Fruit fly (Drosophila melanogaster): Measurements from ENCODE around the gene Whamy.

Whamy gene

dm6 chr3R:9771519-9771972 is 2.7 kb downstream of the Whamy start, which contains the start of gene CG9471 (continued):
- TF ChIP-seq danr (GFP tag; IDR thresholded peaks at IDR 0.05) (peak; percentile 74), Nf-YA (GFP tag; IDR thresholded peaks at IDR 0.05) (peak; percentile 88), CG12104 (GFP tag; optimal IDR thresholded peaks at IDR 0.05) (peak; percentile 85), CG15601 (tag; optimal IDR thresholded peaks at IDR 0.05) (peak; percentile 87), CG17385 (GFP tag; optimal IDR thresholded peaks at IDR 0.05) (peak; percentile 91), chif (GFP tag; optimal IDR thresholded peaks at IDR 0.05) (peak; percentile 85 to 89), CG6791 (GFP tag; IDR thresholded peaks at IDR 0.05; ENCODE audit: partially characterized antibody) (no peak), CG12236 (GFP tag; optimal IDR thresholded peaks at IDR 0.05) (peak; percentile 81), Camta (GFP tag; optimal IDR thresholded peaks at IDR 0.05) (peak; percentile 87), cg (GFP tag; optimal IDR thresholded peaks at IDR 0.05) (no peak), Six4 (GFP tag; optimal IDR thresholded peaks at IDR 0.05) (peak; percentile 88), Doc3 (GFP tag; IDR thresholded peaks at IDR 0.05; ENCODE audit: partially characterized antibody) (no peak), ems (GFP tag; optimal IDR thresholded peaks at IDR 0.05) (peak; percentile 85), dm (GFP tag; optimal IDR thresholded peaks at IDR 0.05) (peak; percentile 68), ro (GFP tag; IDR thresholded peaks at IDR 0.05) (peak; percentile 74), row (GFP tag; IDR thresholded peaks at IDR 0.05) (peak; percentile 98), nmo (GFP tag; optimal IDR thresholded peaks at IDR 0.05) (peak; percentile 92), so (GFP tag; IDR thresholded peaks at IDR 0.05) (peak; percentile 84), HLH4C (GFP tag; IDR thresholded peaks at IDR 0.05; ENCODE audit: partially characterized antibody) (peak; percentile 32; the same call in 1 of the 3 replicates), pzg (GFP tag; optimal IDR thresholded peaks at IDR 0.05) (peak; percentile 54), CG1792 (GFP tag; optimal IDR thresholded peaks at IDR 0.05) (peak; percentile 83), slbo (GFP tag; IDR thresholded peaks at IDR 0.05) (peak; percentile 96), CG7786 (GFP tag; optimal IDR thresholded peaks at IDR 0.05) (peak; percentile 93), Hand (GFP tag; optimal IDR thresholded peaks at IDR 0.05) (peak; percentile 93), CG17361 (GFP tag; IDR thresholded peaks at IDR 0.05) (peak; percentile 93), CG10209 (GFP tag; optimal IDR thresholded peaks at IDR 0.05) (peak; percentile 90), NC2α (GFP tag; optimal IDR thresholded peaks at IDR 0.05) (peak; percentile 76), CG1647 (GFP tag; optimal IDR thresholded peaks at IDR 0.05) (peak; percentile 85), Fer1 (GFP tag; optimal IDR thresholded peaks at IDR 0.05) (peak; percentile 94), sug (tag; optimal IDR thresholded peaks at IDR 0.05) (peak; percentile 91), unpg (GFP tag; optimal IDR thresholded peaks at IDR 0.05) (peak; percentile 94), corto (GFP tag; optimal IDR thresholded peaks at IDR 0.05) (peak; percentile 86), CG12659 (GFP tag; optimal IDR thresholded peaks at IDR 0.05) (peak; percentile 93), dimm (GFP tag; IDR thresholded peaks at IDR 0.05) (peak; percentile 68; the same call in 1 of the 2 replicates), hb (GFP tag; IDR thresholded peaks at IDR 0.05; ENCODE audit: partially characterized antibody) (no peak), CG18262 (tag; optimal IDR thresholded peaks at IDR 0.05) (peak; percentile 90), CG16779 (GFP tag; IDR thresholded peaks at IDR 0.05) (peak; percentile 90), CG7928 (GFP tag; optimal IDR thresholded peaks at IDR 0.05) (peak; percentile 59), org-1 (GFP tag; optimal IDR thresholded peaks at IDR 0.05) (peak; percentile 82), Sox102F (GFP tag; optimal IDR thresholded peaks at IDR 0.05) (peak; percentile 93), HHEX (GFP tag; optimal IDR thresholded peaks at IDR 0.05) (peak; percentile 93), caup (GFP tag; optimal IDR thresholded peaks at IDR 0.05; ENCODE audit: severe bottlenecking) (peak; percentile 87), Hr78 (GFP tag; optimal IDR thresholded peaks at IDR 0.05) (peak in 1 of 2 experiments; percentile 73), Jarid2 (GFP tag; optimal IDR thresholded peaks at IDR 0.05) (peak; percentile 62), rib (GFP tag; IDR thresholded peaks at IDR 0.05) (peak; percentile 81), zfh2 (GFP tag; optimal IDR thresholded peaks at IDR 0.05) (peak; percentile 85), E2f1 (GFP tag; IDR thresholded peaks at IDR 0.05) (peak; percentile 91), gcm2 (GFP tag; optimal IDR thresholded peaks at IDR 0.05) (peak; percentile 76), kay (GFP tag; optimal IDR thresholded peaks at IDR 0.05) (peak; percentile 80), CG10565 (GFP tag; optimal IDR thresholded peaks at IDR 0.05) (peak; percentile 64)

All from whole organism, embryonic.